Fruit fly (Drosophila melanogaster) whole organism, embryonic: Measurements from ENCODE around the gene CG2120.

Experiments used
- Adf1 ChIP-seq: fragments of 200-800 bp; sonication (Bioruptor generic); IDR thresholded peaks from 2 replicates; pipeline ENCODE4 v1.3.6; 2022; ENCODE audit warnings: missing biosample characterization, missing genetic modification characterization
- Atf6 ChIP-seq: fragments of 200-800 bp; sonication (Bioruptor generic); IDR thresholded peaks from 2 replicates; pipeline ENCODE4 v1.3.6; 2022; ENCODE audit warnings: missing biosample characterization, missing genetic modification characterization
- BEAF-32 ChIP-seq: fragments of 200-800 bp; sonication (Bioruptor generic); optimal IDR thresholded peaks from 3 replicates; lab custom pipeline; 2017; ENCODE audit warnings: missing biosample characterization, missing genetic modification characterization, mild to moderate bottlenecking, moderate library complexity, missing genetic modification reagents
- CG10321 ChIP-seq: fragments of 200-800 bp; sonication (Bioruptor generic); IDR thresholded peaks from 2 replicates; pipeline ENCODE4 v1.3.6; 2022; ENCODE audit warnings: missing biosample characterization, missing genetic modification characterization
- CG12155 ChIP-seq: fragments of 200-800 bp; sonication (Bioruptor generic); optimal IDR thresholded peaks from 3 replicates; lab custom pipeline; 2016; ENCODE audit warnings: missing biosample characterization, missing genetic modification characterization
- CG12659 ChIP-seq: fragments of 200-800 bp; sonication (Bioruptor generic); optimal IDR thresholded peaks from 3 replicates; lab custom pipeline; 2017; ENCODE audit warnings: mild to moderate bottlenecking, missing biosample characterization, missing genetic modification reagents, missing genetic modification characterization
- CG13287 ChIP-seq: fragments of 200-800 bp; sonication (Bioruptor generic); IDR thresholded peaks from 2 replicates; pipeline ENCODE4 v1.3.6; 2022; ENCODE audit warnings: missing biosample characterization, missing genetic modification characterization; ENCODE audit not compliant: partially characterized antibody
- CG13775 ChIP-seq: fragments of 200-800 bp; sonication (Bioruptor generic); optimal IDR thresholded peaks from 3 replicates; lab custom pipeline; 2017; ENCODE audit warnings: missing biosample characterization, mild to moderate bottlenecking, missing genetic modification characterization
- CG14441 ChIP-seq: fragments of 200-800 bp; sonication (Bioruptor generic); IDR thresholded peaks from 2 replicates; pipeline ENCODE4 v1.3.6; 2022; ENCODE audit warnings: missing biosample characterization, missing genetic modification characterization
- CG15514 ChIP-seq: fragments of 200-800 bp; sonication (Bioruptor generic); optimal IDR thresholded peaks from 3 replicates; lab custom pipeline; 2017; ENCODE audit warnings: missing biosample characterization, missing genetic modification characterization, mild to moderate bottlenecking, moderate library complexity, missing genetic modification reagents
- CG15696 ChIP-seq: fragments of 200-800 bp; sonication (Bioruptor generic); optimal IDR thresholded peaks from 2 replicates; lab custom pipeline; 2019; ENCODE audit warnings: missing biosample characterization, mild to moderate bottlenecking, missing genetic modification characterization, moderate library complexity
- CG17186 ChIP-seq: fragments of 200-800 bp; sonication (Bioruptor generic); optimal IDR thresholded peaks from 3 replicates; lab custom pipeline; 2017; ENCODE audit warnings: missing biosample characterization, missing genetic modification reagents, missing genetic modification characterization
- CG17829 ChIP-seq: fragments of 200-800 bp; optimal IDR thresholded peaks from 2 replicates; lab custom pipeline; 2019; ENCODE audit warnings: missing biosample characterization, mild to moderate bottlenecking, missing genetic modification characterization, moderate library complexity
- CG18011 ChIP-seq: fragments of 200-800 bp; sonication (Bioruptor generic); optimal IDR thresholded peaks from 2 replicates; lab custom pipeline; 2017; ENCODE audit warnings: missing biosample characterization, missing genetic modification characterization, mild to moderate bottlenecking, moderate library complexity, missing genotype
- CG31365 ChIP-seq: fragments of 200-800 bp; sonication (Bioruptor generic); optimal IDR thresholded peaks from 2 replicates; lab custom pipeline; 2018; ENCODE audit warnings: missing biosample characterization, mild to moderate bottlenecking, missing genetic modification characterization
- CG4282 ChIP-seq: fragments of 200-800 bp; sonication (Bioruptor generic); optimal IDR thresholded peaks from 2 replicates; lab custom pipeline; 2016; ENCODE audit warnings: missing biosample characterization, missing genetic modification characterization
- CG6254 ChIP-seq: fragments of 200-800 bp; sonication (Bioruptor generic); optimal IDR thresholded peaks from 3 replicates; lab custom pipeline; 2017; ENCODE audit warnings: mild to moderate bottlenecking, missing biosample characterization, missing genetic modification reagents, missing genetic modification characterization
- CG6689 ChIP-seq: fragments of 200-800 bp; sonication (Bioruptor generic); IDR thresholded peaks from 2 replicates; pipeline ENCODE4 v1.3.6; 2022; ENCODE audit warnings: missing biosample characterization, missing genetic modification characterization
- CG6791 ChIP-seq: fragments of 200-800 bp; sonication (Bioruptor generic); IDR thresholded peaks from 3 replicates; pipeline ENCODE4 v1.3.6; 2022; ENCODE audit warnings: missing biosample characterization, missing genetic modification characterization; ENCODE audit not compliant: partially characterized antibody
- CG6813 ChIP-seq: fragments of 200-800 bp; sonication (Bioruptor generic); optimal IDR thresholded peaks from 2 replicates; lab custom pipeline; 2017; ENCODE audit warnings: missing biosample characterization, missing genetic modification characterization, mild to moderate bottlenecking, moderate library complexity, missing genetic modification reagents
- CG9797 ChIP-seq: fragments of 200-800 bp; sonication (Bioruptor generic); optimal IDR thresholded peaks from 3 replicates; lab custom pipeline; 2018; ENCODE audit warnings: missing biosample characterization, mild to moderate bottlenecking, missing genetic modification characterization
- D ChIP-seq, 2 experiments: fragments of 200-800 bp in 1 of 2; fragments of >200 bp in 1 of 2; sonication (Bioruptor generic) in 1 of 2; optimal IDR thresholded peaks; 2 replicates in 1 of 2; 3 replicates in 1 of 2; lab custom pipeline; 2017; ENCODE audit warnings: mild to moderate bottlenecking in 1 of 2, missing biosample characterization in 1 of 2, missing genetic modification characterization in 1 of 2, missing genetic modification reagents in 1 of 2
- D19A ChIP-seq: fragments of 200-800 bp; optimal IDR thresholded peaks from 3 replicates; lab custom pipeline; 2019; ENCODE audit warnings: missing biosample characterization, mild to moderate bottlenecking, missing genetic modification characterization, moderate library complexity
- Dek ChIP-seq: fragments of 200-800 bp; sonication (Bioruptor generic); optimal IDR thresholded peaks from 3 replicates; lab custom pipeline; 2019; ENCODE audit warnings: missing biosample characterization, mild to moderate bottlenecking, missing genetic modification characterization, moderate library complexity
- Ets97D ChIP-seq: fragments of 200-800 bp; sonication (Bioruptor generic); optimal IDR thresholded peaks from 3 replicates; lab custom pipeline; 2016; ENCODE audit warnings: missing biosample characterization, missing genetic modification characterization
- HLH4C ChIP-seq: fragments of 200-800 bp; sonication (Bioruptor generic); IDR thresholded peaks from 3 replicates; pipeline ENCODE4 v1.3.6; 2022; ENCODE audit warnings: missing biosample characterization, missing genetic modification characterization; ENCODE audit not compliant: partially characterized antibody
- HLH54F ChIP-seq: fragments of 200-800 bp; sonication (Bioruptor generic); optimal IDR thresholded peaks from 3 replicates; lab custom pipeline; 2016; ENCODE audit warnings: missing biosample characterization, missing genetic modification characterization
- Hmr ChIP-seq: fragments of 200-800 bp; sonication (Bioruptor generic); optimal IDR thresholded peaks from 3 replicates; lab custom pipeline; 2017; ENCODE audit warnings: mild to moderate bottlenecking, missing biosample characterization, missing genetic modification reagents, missing genetic modification characterization
- Myb ChIP-seq: fragments of 200-800 bp; sonication (Bioruptor generic); optimal IDR thresholded peaks from 2 replicates; lab custom pipeline; 2016; ENCODE audit warnings: missing biosample characterization, missing genetic modification characterization
- Nf-YB ChIP-seq: fragments of 200-800 bp; sonication (Bioruptor generic); optimal IDR thresholded peaks from 3 replicates; lab custom pipeline; 2019; ENCODE audit warnings: missing biosample characterization, mild to moderate bottlenecking, missing genetic modification characterization, moderate library complexity
- Nf-YC ChIP-seq: fragments of 200-800 bp; optimal IDR thresholded peaks from 3 replicates; lab custom pipeline; 2019; ENCODE audit warnings: missing biosample characterization, mild to moderate bottlenecking, missing genetic modification characterization, moderate library complexity
- Scr ChIP-seq: fragments of 200-800 bp; sonication (Bioruptor generic); IDR thresholded peaks from 2 replicates; pipeline ENCODE4 v1.3.6; 2022; ENCODE audit warnings: missing biosample characterization, missing genetic modification characterization; ENCODE audit not compliant: partially characterized antibody
- TFAM ChIP-seq: fragments of 200-800 bp; sonication (Bioruptor generic); optimal IDR thresholded peaks from 2 replicates; lab custom pipeline; 2017; ENCODE audit warnings: missing biosample characterization, missing genetic modification characterization, inconsistent platforms
- Vsx1 ChIP-seq: fragments of 200-800 bp; sonication (Bioruptor generic); optimal IDR thresholded peaks from 2 replicates; lab custom pipeline; 2017; ENCODE audit warnings: missing biosample characterization, mild to moderate bottlenecking, missing genetic modification characterization, missing genetic modification reagents
- bsh ChIP-seq, 2 experiments: fragments of 200-800 bp; sonication (Bioruptor generic); optimal IDR thresholded peaks; 2 replicates each; lab custom pipeline; 2017 to 2018; ENCODE audit warnings: mild to moderate bottlenecking in 2 of 2, missing biosample characterization in 2 of 2, missing genetic modification characterization in 2 of 2, moderate library complexity in 1 of 2
- gcm2 ChIP-seq: fragments of 200-800 bp; sonication (Bioruptor generic); optimal IDR thresholded peaks from 2 replicates; lab custom pipeline; 2016; ENCODE audit warnings: missing biosample characterization, missing genetic modification characterization
- insv ChIP-seq, 2 experiments: fragments of 200-800 bp; sonication (Bioruptor generic); optimal IDR thresholded peaks; 3 replicates each; lab custom pipeline; 2016 to 2018; ENCODE audit warnings: missing biosample characterization in 2 of 2, missing genetic modification characterization in 2 of 2
- kni ChIP-seq: fragments of 200-800 bp; sonication (Bioruptor generic); optimal IDR thresholded peaks from 3 replicates; lab custom pipeline; 2017; ENCODE audit warnings: mild to moderate bottlenecking, missing biosample characterization, missing genetic modification reagents, missing genetic modification characterization
- luna ChIP-seq: fragments of 200-800 bp; sonication (Bioruptor generic); optimal IDR thresholded peaks from 2 replicates; lab custom pipeline; 2016; ENCODE audit warnings: missing biosample characterization, missing genetic modification characterization
- oc ChIP-seq: fragments of 200-800 bp; sonication (Bioruptor generic); optimal IDR thresholded peaks from 2 replicates; lab custom pipeline; 2018; ENCODE audit warnings: missing biosample characterization, mild to moderate bottlenecking, missing genetic modification characterization, moderate library complexity
- onecut ChIP-seq: fragments of 200-800 bp; sonication (Bioruptor generic); IDR thresholded peaks from 2 replicates; pipeline ENCODE4 v1.3.6; 2022; ENCODE audit warnings: missing biosample characterization, missing genetic modification characterization
- pzg ChIP-seq: fragments of 200-800 bp; sonication (Bioruptor generic); optimal IDR thresholded peaks from 3 replicates; lab custom pipeline; 2018; ENCODE audit warnings: missing biosample characterization, mild to moderate bottlenecking, missing genetic modification characterization, moderate library complexity
- slp2 ChIP-seq: fragments of 200-800 bp; sonication (Bioruptor generic); optimal IDR thresholded peaks from 2 replicates; lab custom pipeline; 2016; ENCODE audit warnings: missing biosample characterization, missing genetic modification characterization
- sna ChIP-seq: fragments of 200-800 bp; sonication (Bioruptor generic); IDR thresholded peaks from 2 replicates; pipeline ENCODE4 v1.3.6; 2022; ENCODE audit warnings: missing biosample characterization, missing genetic modification characterization; ENCODE audit not compliant: partially characterized antibody
- tna ChIP-seq: fragments of 200-800 bp; sonication (Bioruptor generic); IDR thresholded peaks from 2 replicates; pipeline ENCODE4 v1.3.6; 2022; ENCODE audit warnings: missing biosample characterization, missing genetic modification characterization; ENCODE audit not compliant: partially characterized antibody
- trh ChIP-seq: fragments of 200-800 bp; sonication (Bioruptor generic); optimal IDR thresholded peaks from 2 replicates; lab custom pipeline; 2016; ENCODE audit warnings: missing biosample characterization, missing genetic modification characterization
- wor ChIP-seq: fragments of 200-800 bp; sonication (Bioruptor generic); IDR thresholded peaks from 2 replicates; pipeline ENCODE4 v1.3.6; 2022; ENCODE audit warnings: missing biosample characterization, missing genetic modification characterization

Gene CG2120

dm6 chrX:8091017-8091620, 44.5 kb upstream of the CG2120 start (continued):
- peak; percentile 97 for TF ChIP-seq oc (tag; lab: Kevin White, UChicago)
- TF ChIP-seq Adf1: peak; percentile 90
- TF ChIP-seq HLH54F: peak; percentile 86
- peak; percentile 87 for TF ChIP-seq CG18011
- TF ChIP-seq Nf-YC: peak; percentile 76
- peak; percentile 83 for TF ChIP-seq Nf-YB
- peak; percentile 77 for TF ChIP-seq CG17186 (GFP tag; lab: Kevin White, UChicago)
- TF ChIP-seq Scr: no peak; the same call in 1 of the 2 replicates
- 0 out of 2 replicates have a peak, but pooled peaks have one; percentile 59 for TF ChIP-seq sna (GFP tag; lab: Robert Waterston, UW)
- peak; percentile 9 for TF ChIP-seq BEAF-32 (GFP tag; lab: Kevin White, UChicago)
- TF ChIP-seq gcm2 (GFP tag; lab: Kevin White, UChicago): peak; percentile 95
- peak; percentile 96 for TF ChIP-seq CG17829 (tag; lab: Kevin White, UChicago)
- peak; percentile 74 for TF ChIP-seq slp2 (GFP tag; lab: Kevin White, UChicago)
- peak; percentile 78 for TF ChIP-seq luna (GFP tag; lab: Kevin White, UChicago)
- peak; percentile 98 for TF ChIP-seq CG6689 (GFP tag; lab: Robert Waterston, UW)
- no peak for TF ChIP-seq D (optimal IDR thresholded peaks at IDR 0.05; lab: Kevin White, UChicago)
- peak; percentile 93 for TF ChIP-seq D (GFP tag; optimal IDR thresholded peaks at IDR 0.05; lab: Kevin White, UChicago)
- peak; percentile 95 for TF ChIP-seq onecut
- TF ChIP-seq CG14441 (GFP tag; lab: Robert Waterston, UW): peak; percentile 99
- TF ChIP-seq CG9797 (GFP tag; lab: Kevin White, UChicago): peak; percentile 42
- peak; percentile 71 for TF ChIP-seq CG15696 (tag; lab: Kevin White, UChicago)
- TF ChIP-seq kni (GFP tag; lab: Kevin White, UChicago): peak; percentile 9
- peak; percentile 90 for TF ChIP-seq trh
- no peak for TF ChIP-seq CG6791 (GFP tag; lab: Robert Waterston, UW)
- peak; percentile 88 for TF ChIP-seq CG31365
- TF ChIP-seq CG6254 (GFP tag; lab: Kevin White, UChicago): peak; percentile 94
- TF ChIP-seq TFAM (GFP tag; lab: Kevin White, UChicago): peak; percentile 67
- TF ChIP-seq CG4282: peak; percentile 73
- peak; percentile 97 for TF ChIP-seq CG12659 (GFP tag; lab: Kevin White, UChicago)
- peak; percentile 93 for TF ChIP-seq CG15514 (GFP tag; lab: Kevin White, UChicago)
- no peak for TF ChIP-seq HLH4C
- TF ChIP-seq Dek (tag; lab: Kevin White, UChicago): peak; percentile 94
- TF ChIP-seq Myb (GFP tag; lab: Kevin White, UChicago): peak; percentile 72
- TF ChIP-seq Ets97D (GFP tag; lab: Kevin White, UChicago): peak; percentile 55
- TF ChIP-seq Atf6: peak; percentile 98
- peak; percentile 94 for TF ChIP-seq CG13775 (GFP tag; lab: Kevin White, UChicago)
- peak; percentile 97 for TF ChIP-seq CG6813 (GFP tag; lab: Kevin White, UChicago)
- peak; percentile 97 for TF ChIP-seq wor
- peak; percentile 98 for TF ChIP-seq Hmr (GFP tag; lab: Kevin White, UChicago)
- 0 out of 2 replicates have a peak, but pooled peaks have one; percentile 8 for TF ChIP-seq tna (GFP tag; lab: Robert Waterston, UW)
- peak; percentile 86 for TF ChIP-seq CG10321 (GFP tag; lab: Robert Waterston, UW)
- TF ChIP-seq bsh (GFP tag; optimal IDR thresholded peaks at IDR 0.05; lab: Kevin White, UChicago): peak; percentile 91 to 97
- peak in 1 of 2 experiments; percentile 15 for TF ChIP-seq insv (GFP tag; optimal IDR thresholded peaks at IDR 0.05; lab: Kevin White, UChicago)
- TF ChIP-seq Vsx1: peak; percentile 97
- peak; percentile 65 for TF ChIP-seq CG13287
- TF ChIP-seq D19A (tag; lab: Kevin White, UChicago): peak; percentile 91
- TF ChIP-seq pzg: peak; percentile 13
- peak; percentile 93 for TF ChIP-seq CG12155 (GFP tag; lab: Kevin White, UChicago)
